Worm (Caenorhabditis elegans) whole organism, young adult: ENCODE results near the gene Y4C6B.1.

Source experiments
- B0336.3 ChIP-seq: fragments of 200-800 bp; sonication (Bioruptor generic); IDR thresholded peaks from 2 replicates; pipeline ENCODE4 v1.3.6; 2022; ENCODE audit warnings: missing genetic modification characterization, missing compliant biosample characterization
- C17E4.6 ChIP-seq: fragments of 200-800 bp; sonication (Bioruptor generic); IDR thresholded peaks from 2 replicates; pipeline ENCODE4 v1.3.6; 2022; ENCODE audit warnings: missing genetic modification reagents, missing genetic modification characterization, missing compliant biosample characterization
- F10E7.11 ChIP-seq: sonication (generic microtip); optimal IDR thresholded peaks from 2 replicates; lab custom pipeline; 2017; ENCODE audit warnings: mild to moderate bottlenecking, missing genetic modification characterization, moderate library complexity, missing compliant biosample characterization
- F33H1.4 ChIP-seq: fragments of 200-800 bp; sonication (Bioruptor generic); IDR thresholded peaks from 2 replicates; pipeline ENCODE4 v1.3.6; 2022; ENCODE audit warnings: missing genetic modification reagents, missing genetic modification characterization, missing compliant biosample characterization
- F52B5.7 ChIP-seq: sonication (generic microtip); optimal IDR thresholded peaks from 2 replicates; lab custom pipeline; 2016; ENCODE audit warnings: mild to moderate bottlenecking, missing genetic modification characterization, missing compliant biosample characterization
- T07F8.4 ChIP-seq: sonication (generic microtip); optimal IDR thresholded peaks from 2 replicates; lab custom pipeline; 2016; ENCODE audit warnings: mild to moderate bottlenecking, missing genetic modification characterization, moderate library complexity, missing compliant biosample characterization
- Y53G8AR.9 ChIP-seq: fragments of 200-800 bp; sonication (Bioruptor generic); conservative IDR thresholded peaks from 2 replicates; pipeline ENCODE4 v1.3.6; 2022; ENCODE audit warnings: missing genetic modification reagents, missing genetic modification characterization, missing compliant biosample characterization
- Y95B8A.8 ChIP-seq: fragments of 200-800 bp; sonication (Bioruptor generic); IDR thresholded peaks from 2 replicates; pipeline ENCODE4 v1.3.6; 2022; ENCODE audit warnings: missing genetic modification reagents, missing genetic modification characterization, missing compliant biosample characterization
- ZK185.1 ChIP-seq: sonication (generic microtip); optimal IDR thresholded peaks from 2 replicates; lab custom pipeline; 2016; ENCODE audit warnings: mild to moderate bottlenecking, missing genetic modification characterization, missing compliant biosample characterization; ENCODE audit not compliant: poor library complexity, severe bottlenecking
- ama-1 ChIP-seq, 3 experiments: fragments of 150-350 bp in 1 of 3; sonication (generic microtip) in 2 of 3; optimal IDR thresholded peaks; 2 replicates each; lab custom pipeline; 2014 to 2018; ENCODE audit warnings: missing biosample characterization in 2 of 3, missing genetic modification characterization in 2 of 3, missing genetic modification reagents in 2 of 3
- athp-1 ChIP-seq: sonication (generic microtip); optimal IDR thresholded peaks from 2 replicates; lab custom pipeline; 2017; ENCODE audit warnings: mild to moderate bottlenecking, missing genetic modification characterization, missing compliant biosample characterization
- attf-5 ChIP-seq: fragments of 200-800 bp; sonication (Bioruptor generic); optimal IDR thresholded peaks from 2 replicates; lab custom pipeline; 2018; ENCODE audit warnings: mild to moderate bottlenecking, missing genetic modification characterization, missing compliant biosample characterization
- bed-1 ChIP-seq: fragments of 200-800 bp; sonication (Bioruptor generic); IDR thresholded peaks from 2 replicates; pipeline ENCODE4 v1.3.6; 2022; ENCODE audit warnings: missing genetic modification reagents, missing genetic modification characterization, missing compliant biosample characterization
- bed-2 ChIP-seq: fragments of 200-800 bp; sonication (Bioruptor generic); IDR thresholded peaks from 2 replicates; pipeline ENCODE4 v1.3.6; 2022; ENCODE audit warnings: missing genetic modification reagents, missing genetic modification characterization, missing compliant biosample characterization
- cebp-1 ChIP-seq, 2 experiments: fragments of 200-800 bp in 1 of 2; sonication (Bioruptor generic) in 1 of 2; sonication (generic microtip) in 1 of 2; IDR thresholded peaks in 1 of 2; optimal IDR thresholded peaks in 1 of 2; 2 replicates each; pipeline versions ENCODE4 v1.3.6 to Lab custom; 2017 to 2022; ENCODE audit warnings: missing compliant biosample characterization in 2 of 2, missing genetic modification characterization in 2 of 2, mild to moderate bottlenecking in 1 of 2, missing genetic modification reagents in 1 of 2, moderate library complexity in 1 of 2
- cebp-2 ChIP-seq: fragments of 200-800 bp; sonication (Bioruptor generic); IDR thresholded peaks from 2 replicates; pipeline ENCODE4 v1.3.6; 2022; ENCODE audit warnings: missing genetic modification characterization, missing compliant biosample characterization
- ceh-100 ChIP-seq: fragments of 200-800 bp; sonication (Bioruptor generic); IDR thresholded peaks from 2 replicates; pipeline ENCODE4 v1.3.6; 2022; ENCODE audit warnings: missing genetic modification reagents, missing genetic modification characterization, missing compliant biosample characterization
- ceh-58 ChIP-seq: fragments of 200-800 bp; sonication (Bioruptor generic); IDR thresholded peaks from 2 replicates; pipeline ENCODE4 v1.3.6; 2022; ENCODE audit warnings: missing genetic modification characterization, missing compliant biosample characterization
- ceh-91 ChIP-seq: fragments of 200-800 bp; sonication (Bioruptor generic); IDR thresholded peaks from 2 replicates; pipeline ENCODE4 v1.3.6; 2022; ENCODE audit warnings: missing genetic modification reagents, missing genetic modification characterization, missing compliant biosample characterization
- chd-7 ChIP-seq: sonication (generic microtip); optimal IDR thresholded peaks from 2 replicates; lab custom pipeline; 2016; ENCODE audit warnings: mild to moderate bottlenecking, missing genetic modification characterization, moderate library complexity, missing compliant biosample characterization
- efl-1 ChIP-seq: fragments of 150-350 bp; optimal IDR thresholded peaks from 2 replicates; lab custom pipeline; 2014; ENCODE audit warnings: missing biosample characterization, missing genetic modification reagents, missing genetic modification characterization
- egl-18 ChIP-seq: fragments of 200-800 bp; sonication (Bioruptor generic); IDR thresholded peaks from 2 replicates; pipeline ENCODE4 v1.3.6; 2022; ENCODE audit warnings: missing genetic modification reagents, missing genetic modification characterization, missing compliant biosample characterization
- ekl-4 ChIP-seq: fragments of 200-800 bp; sonication (Bioruptor generic); IDR thresholded peaks from 2 replicates; pipeline ENCODE4 v1.3.6; 2022; ENCODE audit warnings: missing genetic modification reagents, missing genetic modification characterization, missing compliant biosample characterization
- gei-17 ChIP-seq: fragments of 200-800 bp; sonication (Bioruptor generic); optimal IDR thresholded peaks from 2 replicates; lab custom pipeline; 2018; ENCODE audit warnings: mild to moderate bottlenecking, missing genetic modification characterization, missing compliant biosample characterization
- hlh-12 ChIP-seq: sonication (generic microtip); optimal IDR thresholded peaks from 2 replicates; lab custom pipeline; 2016; ENCODE audit warnings: missing genetic modification characterization, missing compliant biosample characterization
- hmg-1.2 ChIP-seq: fragments of 200-800 bp; sonication (Bioruptor generic); IDR thresholded peaks from 2 replicates; pipeline ENCODE4 v1.3.6; 2022; ENCODE audit warnings: missing genetic modification reagents, missing genetic modification characterization, missing compliant biosample characterization
- hsf-1 ChIP-seq: fragments of 200-800 bp; sonication (Bioruptor generic); IDR thresholded peaks from 2 replicates; pipeline ENCODE4 v1.3.6; 2022; ENCODE audit warnings: missing genetic modification reagents, missing genetic modification characterization, missing compliant biosample characterization
- let-607 ChIP-seq, 2 experiments: fragments of 200-800 bp in 1 of 2; sonication (Bioruptor generic) in 1 of 2; sonication (generic microtip) in 1 of 2; optimal IDR thresholded peaks; 2 replicates each; lab custom pipeline; 2016 to 2018; ENCODE audit warnings: mild to moderate bottlenecking in 2 of 2, missing compliant biosample characterization in 2 of 2, missing genetic modification characterization in 2 of 2, moderate library complexity in 2 of 2, missing genotype in 1 of 2
- lsl-1 ChIP-seq: fragments of 200-800 bp; sonication (Bioruptor generic); optimal IDR thresholded peaks from 2 replicates; lab custom pipeline; 2018; ENCODE audit warnings: mild to moderate bottlenecking, missing genetic modification characterization, moderate library complexity, missing compliant biosample characterization
- madf-10 ChIP-seq: sonication (generic microtip); optimal IDR thresholded peaks from 2 replicates; lab custom pipeline; 2016; ENCODE audit warnings: mild to moderate bottlenecking, missing genetic modification characterization, missing compliant biosample characterization
- mcd-1 ChIP-seq: fragments of 200-800 bp; sonication (Bioruptor generic); IDR thresholded peaks from 2 replicates; pipeline ENCODE4 v1.3.6; 2022; ENCODE audit warnings: missing genetic modification reagents, missing genetic modification characterization, missing compliant biosample characterization
- nfya-2 ChIP-seq: fragments of 200-800 bp; sonication (Bioruptor generic); IDR thresholded peaks from 2 replicates; pipeline ENCODE4 v1.3.6; 2022; ENCODE audit warnings: missing genetic modification reagents, missing genetic modification characterization, missing compliant biosample characterization
- nfyb-1 ChIP-seq: fragments of 200-800 bp; sonication (Bioruptor generic); IDR thresholded peaks from 2 replicates; pipeline ENCODE4 v1.3.6; 2022; ENCODE audit warnings: missing genetic modification reagents, missing genetic modification characterization, missing compliant biosample characterization
- nhr-80 ChIP-seq: sonication (generic microtip); optimal IDR thresholded peaks from 2 replicates; lab custom pipeline; 2016; ENCODE audit warnings: missing genetic modification characterization, missing compliant biosample characterization
- pbrm-1 ChIP-seq: fragments of 200-800 bp; sonication (Bioruptor generic); IDR thresholded peaks from 2 replicates; pipeline ENCODE4 v1.3.6; 2022; ENCODE audit warnings: missing genetic modification reagents, missing genetic modification characterization, missing compliant biosample characterization
- pha-4 ChIP-seq: fragments of 150-350 bp; sonication (generic microtip); optimal IDR thresholded peaks from 2 replicates; lab custom pipeline; 2014; ENCODE audit warnings: missing biosample characterization, missing genetic modification reagents, missing genetic modification characterization
- rcor-1 ChIP-seq: fragments of 200-800 bp; sonication (Bioruptor generic); IDR thresholded peaks from 2 replicates; pipeline ENCODE4 v1.3.6; 2022; ENCODE audit warnings: missing genetic modification reagents, missing genetic modification characterization, missing compliant biosample characterization
- rpc-1 ChIP-seq, 2 experiments: fragments of 150-350 bp in 1 of 2; sonication (generic microtip) in 1 of 2; optimal IDR thresholded peaks; 2 replicates each; lab custom pipeline; 2014 to 2018; ENCODE audit warnings: missing biosample characterization in 1 of 2, missing genetic modification characterization in 1 of 2, missing genetic modification reagents in 1 of 2, missing genotype in 1 of 2
- snpc-4 ChIP-seq, 5 experiments: fragments of 150-350 bp in 1 of 5; sonication (generic microtip) in 4 of 5; optimal IDR thresholded peaks; 2 replicates each; lab custom pipeline; 2014 to 2018; ENCODE audit warnings: missing genetic modification characterization in 5 of 5, missing biosample characterization in 3 of 5, antibody characterized with exemption in 2 of 5, mild to moderate bottlenecking in 2 of 5, missing compliant biosample characterization in 2 of 5, missing genotype in 2 of 5, moderate library complexity in 2 of 5, missing genetic modification reagents in 1 of 5
- unc-130 ChIP-seq: sonication (generic microtip); optimal IDR thresholded peaks from 2 replicates; lab custom pipeline; 2016; ENCODE audit warnings: missing genetic modification reagents, missing genetic modification characterization, missing compliant biosample characterization
- unc-62 ChIP-seq: fragments of 150-350 bp; optimal IDR thresholded peaks from 2 replicates; lab custom pipeline; 2014; ENCODE audit warnings: missing biosample characterization, missing genetic modification reagents, missing genetic modification characterization
- zim-3 ChIP-seq: sonication (generic microtip); optimal IDR thresholded peaks from 2 replicates; lab custom pipeline; 2017; ENCODE audit warnings: mild to moderate bottlenecking, missing genetic modification characterization, moderate library complexity, missing compliant biosample characterization
- ztf-25 ChIP-seq: fragments of 200-800 bp; sonication (Bioruptor generic); IDR thresholded peaks from 2 replicates; pipeline ENCODE4 v1.3.6; 2022; ENCODE audit warnings: missing genetic modification reagents, missing genetic modification characterization, missing compliant biosample characterization
- ztf-3 ChIP-seq: fragments of 200-800 bp; sonication (Bioruptor generic); optimal IDR thresholded peaks from 2 replicates; lab custom pipeline; 2018; ENCODE audit warnings: mild to moderate bottlenecking, missing genetic modification characterization, missing compliant biosample characterization

Gene Y4C6B.1

DNA sequence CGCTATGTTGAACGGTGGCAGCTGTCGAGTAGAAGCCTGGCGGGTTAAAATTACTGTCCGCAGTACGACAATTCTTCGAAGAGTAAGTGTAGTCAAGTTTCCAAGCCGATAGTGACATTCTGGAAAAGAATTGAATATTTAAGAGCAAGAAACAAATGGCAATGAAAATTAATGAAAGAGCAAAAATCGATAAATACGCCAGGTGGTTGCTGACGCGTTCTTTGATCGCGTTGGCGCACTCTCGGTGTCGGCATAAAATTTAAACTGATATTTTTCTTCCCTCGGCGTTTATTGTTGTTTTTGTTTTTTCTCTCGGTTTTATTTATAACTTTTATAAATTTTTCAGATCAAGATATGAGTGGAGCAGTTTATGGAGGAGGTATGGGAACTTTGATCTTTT is 40.4 kb downstream of the Y4C6B.1 start, which contains the start of the genes perm-3 and swsn-6 (continued):
- TF ChIP-seq attf-5 (GFP tag; lab: Kevin White, UChicago): peak; percentile 73
- peak; percentile 14 for TF ChIP-seq unc-130
- 0 out of 2 replicates have a peak, but pooled peaks have one; percentile 22 for TF ChIP-seq ceh-100 (GFP tag; lab: Robert Waterston, UW)
- TF ChIP-seq Y95B8A.8: no peak
- TF ChIP-seq egl-18: no peak
- TF ChIP-seq mcd-1 (GFP tag; lab: Robert Waterston, UW): peak; percentile 83
- no peak for TF ChIP-seq zim-3 (tag; lab: Kevin White, UChicago)
- TF ChIP-seq ceh-91 (GFP tag; lab: Robert Waterston, UW): no peak; the same call in 1 of the 2 replicates
- TF ChIP-seq bed-1: no peak
- TF ChIP-seq F52B5.7 (tag; lab: Kevin White, UChicago): no peak
- TF ChIP-seq B0336.3 (GFP tag; lab: Robert Waterston, UW): peak; percentile 61
- no peak for TF ChIP-seq hsf-1 (GFP tag; lab: Robert Waterston, UW)
- TF ChIP-seq bed-2 (GFP tag; lab: Robert Waterston, UW): no peak
- TF ChIP-seq cebp-2 (GFP tag; lab: Robert Waterston, UW): no peak
- no peak for TF ChIP-seq ztf-25 (GFP tag; lab: Robert Waterston, UW)
- peak; percentile 80; the same call in 1 of the 2 replicates for TF ChIP-seq Y53G8AR.9 (GFP tag; lab: Robert Waterston, UW)
- TF ChIP-seq F10E7.11: no peak
- no peak for TF ChIP-seq athp-1 (tag; lab: Kevin White, UChicago)
- TF ChIP-seq rcor-1 (GFP tag; lab: Robert Waterston, UW): 0 out of 2 replicates have a peak, but pooled peaks have one; percentile 30
- no peak for TF ChIP-seq cebp-1 (GFP tag; IDR thresholded peaks at IDR 0.05; lab: Robert Waterston, UW)
- TF ChIP-seq cebp-1 (tag; optimal IDR thresholded peaks at IDR 0.05; lab: Kevin White, UChicago): peak; percentile 65
- peak; percentile 40; the same call in 1 of the 2 replicates for TF ChIP-seq hmg-1.2
- TF ChIP-seq gei-17 (GFP tag; lab: Kevin White, UChicago): peak; percentile 16
- peak; percentile 0 for TF ChIP-seq pha-4 (tag; lab: Kevin White, UChicago)
- peak; percentile 83 for TF ChIP-seq pbrm-1 (GFP tag; lab: Robert Waterston, UW)
- TF ChIP-seq nfyb-1 (GFP tag; lab: Robert Waterston, UW): no peak
- TF ChIP-seq F33H1.4 (GFP tag; lab: Robert Waterston, UW): peak; percentile 65
- peak in 1 of 2 experiments; percentile 8 for TF ChIP-seq let-607 (tag; optimal IDR thresholded peaks at IDR 0.05; lab: Kevin White, UChicago)
- no peak for TF ChIP-seq rpc-1 (optimal IDR thresholded peaks at IDR 0.05; lab: Kevin White, UChicago)
- no peak for TF ChIP-seq rpc-1 (tag; optimal IDR thresholded peaks at IDR 0.05; lab: Kevin White, UChicago)
- no peak for TF ChIP-seq nfya-2 (GFP tag; lab: Robert Waterston, UW)
- TF ChIP-seq C17E4.6 (GFP tag; lab: Robert Waterston, UW): no peak
- TF ChIP-seq T07F8.4 (tag; lab: Kevin White, UChicago): no peak
- no peak for TF ChIP-seq ceh-58 (GFP tag; lab: Robert Waterston, UW)
- peak; percentile 54 for TF ChIP-seq nhr-80 (tag; lab: Kevin White, UChicago)
- peak; percentile 16 for TF ChIP-seq efl-1
- TF ChIP-seq madf-10: no peak
- TF ChIP-seq ekl-4 (GFP tag; lab: Robert Waterston, UW): peak; percentile 83
- peak; percentile 44 for TF ChIP-seq ZK185.1 (tag; lab: Kevin White, UChicago)
- TF ChIP-seq hlh-12 (tag; lab: Kevin White, UChicago): no peak
- TF ChIP-seq snpc-4 (GFP tag; optimal IDR thresholded peaks at IDR 0.05; lab: Kevin White, UChicago): peak; percentile 81
- peak; percentile 50 to 88 (median 77) for TF ChIP-seq snpc-4 (tag; optimal IDR thresholded peaks at IDR 0.05; lab: Kevin White, UChicago)
- TF ChIP-seq chd-7 (tag; lab: Kevin White, UChicago): no peak
- TF ChIP-seq ztf-3: no peak
- no peak for TF ChIP-seq unc-62
- peak; percentile 41 for TF ChIP-seq lsl-1 (GFP tag; lab: Kevin White, UChicago)
- TF ChIP-seq ama-1 (optimal IDR thresholded peaks at IDR 0.05; lab: Kevin White, UChicago): no peak
- no peak for TF ChIP-seq ama-1 (GFP tag; optimal IDR thresholded peaks at IDR 0.05; lab: Kevin White, UChicago)
